ENCODE assay signal across 5 fruit fly cellular contexts in genomic region chr2L:10260750-10261493, dm6.
TF ChIP-seq lines count a peak whose summit lies in the region.

Gene Pten (minus strand): TSS chr2L:10261049.

- peak; percentile 4 for TF ChIP-seq CTCF in whole organism, embryonic (GFP tag; optimal IDR thresholded peaks at IDR 0.05; lab: Kevin White, UChicago)

TF ChIP-seq in whole organism, adult, 20 proteins besides CTCF, POLR2A, EP300 and RAD21 (continues in another document):
- peak; percentile 47 for TF ChIP-seq CG7101 (tag; optimal IDR thresholded peaks at IDR 0.05; lab: Kevin White, UChicago)
- peak; percentile 40 for TF ChIP-seq tj (GFP tag; optimal IDR thresholded peaks at IDR 0.05; lab: Kevin White, UChicago)
- no peak for TF ChIP-seq Hr96 (GFP tag; optimal IDR thresholded peaks at IDR 0.05; lab: Kevin White, UChicago)
- no peak for TF ChIP-seq toe (GFP tag; optimal IDR thresholded peaks at IDR 0.05; lab: Kevin White, UChicago)
- TF ChIP-seq CG14711 (tag; optimal IDR thresholded peaks at IDR 0.05; lab: Kevin White, UChicago), result peak; percentile 73
- TF ChIP-seq kay (GFP tag; lab: Kevin White, UChicago; ENCODE audit: borderline replicate concordance), result peak; percentile 91
- TF ChIP-seq CG1620 (GFP tag; optimal IDR thresholded peaks at IDR 0.05; lab: Kevin White, UChicago), result no peak
- no peak for TF ChIP-seq ovo (GFP tag; optimal IDR thresholded peaks at IDR 0.05; lab: Kevin White, UChicago)
- peak; percentile 27 for TF ChIP-seq CG11617 (GFP tag; optimal IDR thresholded peaks at IDR 0.05; lab: Kevin White, UChicago)
- TF ChIP-seq cnc (optimal IDR thresholded peaks at IDR 0.05; lab: Kevin White, UChicago), result no peak
- peak; percentile 21 for TF ChIP-seq Mnt (GFP tag; optimal IDR thresholded peaks at IDR 0.05; lab: Kevin White, UChicago)
- peak; percentile 66 for TF ChIP-seq CG12768 (GFP tag; optimal IDR thresholded peaks at IDR 0.05; lab: Kevin White, UChicago)
- TF ChIP-seq Crg-1 (GFP tag; optimal IDR thresholded peaks at IDR 0.05; lab: Kevin White, UChicago), result no peak
- TF ChIP-seq Clk (GFP tag; optimal IDR thresholded peaks at IDR 0.05; lab: Kevin White, UChicago), result no peak
- TF ChIP-seq cic (GFP tag; optimal IDR thresholded peaks at IDR 0.05; lab: Kevin White, UChicago), result no peak
- peak; percentile 12 for TF ChIP-seq pad (GFP tag; optimal IDR thresholded peaks at IDR 0.05; lab: Kevin White, UChicago)
- peak; percentile 28 for TF ChIP-seq CG33017 (tag; optimal IDR thresholded peaks at IDR 0.05; lab: Kevin White, UChicago)
- TF ChIP-seq CG7045 (GFP tag; optimal IDR thresholded peaks at IDR 0.05; lab: Kevin White, UChicago), result peak; percentile 61

TF ChIP-seq in whole organism, embryonic, 481 proteins besides CTCF, POLR2A, EP300 and RAD21 (continues in another document):
- TF ChIP-seq CG7745 (tag; optimal IDR thresholded peaks at IDR 0.05; lab: Kevin White, UChicago), result no peak
- no peak; the same call in 1 of the 2 replicates for TF ChIP-seq Ravus (GFP tag; IDR thresholded peaks at IDR 0.05; lab: Robert Waterston, UW)
- peak; percentile 63 for TF ChIP-seq Hsf (GFP tag; optimal IDR thresholded peaks at IDR 0.05; lab: Kevin White, UChicago)
- TF ChIP-seq Six4 (GFP tag; optimal IDR thresholded peaks at IDR 0.05; lab: Kevin White, UChicago), result peak; percentile 42
- no peak for TF ChIP-seq CG10543 (GFP tag; optimal IDR thresholded peaks at IDR 0.05; lab: Kevin White, UChicago)
- peak; percentile 61 for TF ChIP-seq fu2 (GFP tag; optimal IDR thresholded peaks at IDR 0.05; lab: Kevin White, UChicago)
- TF ChIP-seq Awh (GFP tag; IDR thresholded peaks at IDR 0.05; lab: Robert Waterston, UW), result peak; percentile 54; the same call in 1 of the 2 replicates
- TF ChIP-seq ash1 (GFP tag; optimal IDR thresholded peaks at IDR 0.05; lab: Kevin White, UChicago), result no peak
- TF ChIP-seq CG16815 (GFP tag; optimal IDR thresholded peaks at IDR 0.05; lab: Kevin White, UChicago), result no peak
- TF ChIP-seq emc (GFP tag; optimal IDR thresholded peaks at IDR 0.05; lab: Kevin White, UChicago), result peak; percentile 7
- TF ChIP-seq CG3847 (GFP tag; IDR thresholded peaks at IDR 0.05; lab: Robert Waterston, UW), result no peak
- no peak; the same call in 1 of the 2 replicates for TF ChIP-seq ap (GFP tag; IDR thresholded peaks at IDR 0.05; lab: Robert Waterston, UW)
- TF ChIP-seq lov (optimal IDR thresholded peaks at IDR 0.05; lab: Kevin White, UChicago), result no peak
- no peak for TF ChIP-seq lov (GFP tag; IDR thresholded peaks at IDR 0.05; lab: Robert Waterston, UW)
- peak; percentile 78 for TF ChIP-seq Camta (GFP tag; optimal IDR thresholded peaks at IDR 0.05; lab: Kevin White, UChicago)
- peak in 1 of 2 experiments; percentile 52 for TF ChIP-seq tll (GFP tag; optimal IDR thresholded peaks at IDR 0.05; lab: Kevin White, UChicago)
- 0 out of 2 replicates have a peak, but pooled peaks have one; percentile 50 for TF ChIP-seq esg (GFP tag; conservative IDR thresholded peaks at IDR 0.05; lab: Robert Waterston, UW)
- no peak for TF ChIP-seq bowl (GFP tag; IDR thresholded peaks at IDR 0.05; lab: Robert Waterston, UW)
- no peak for TF ChIP-seq ham (GFP tag; IDR thresholded peaks at IDR 0.05; lab: Robert Waterston, UW)

TF ChIP-seq in whole organism, prepupa, 60 proteins besides CTCF, POLR2A, EP300 and RAD21 (continues in another document):
- TF ChIP-seq CG16779 (tag; optimal IDR thresholded peaks at IDR 0.05; lab: Kevin White, UChicago) (no peak), Eip75B (GFP tag; optimal IDR thresholded peaks at IDR 0.05; lab: Kevin White, UChicago) (peak; percentile 66), salr (GFP tag; optimal IDR thresholded peaks at IDR 0.05; lab: Kevin White, UChicago) (no peak), Hr39 (GFP tag; optimal IDR thresholded peaks at IDR 0.05; lab: Kevin White, UChicago) (no peak), fkh (GFP tag; optimal IDR thresholded peaks at IDR 0.05; lab: Kevin White, UChicago) (peak; percentile 86), Eip93F (GFP tag; optimal IDR thresholded peaks at IDR 0.05; lab: Kevin White, UChicago) (no peak), Ets96B (tag; optimal IDR thresholded peaks at IDR 0.05; lab: Kevin White, UChicago) (peak; percentile 55), cyc (GFP tag; optimal IDR thresholded peaks at IDR 0.05; lab: Kevin White, UChicago) (peak; percentile 52), CG6792 (GFP tag; optimal IDR thresholded peaks at IDR 0.05; lab: Kevin White, UChicago) (peak; percentile 16), esn (GFP tag; optimal IDR thresholded peaks at IDR 0.05; lab: Kevin White, UChicago) (peak; percentile 67), CG8119 (GFP tag; IDR thresholded peaks at IDR 0.05; lab: Robert Waterston, UW) (no peak), Blimp-1 (GFP tag; optimal IDR thresholded peaks at IDR 0.05; lab: Kevin White, UChicago) (no peak), CG15336 (GFP tag; IDR thresholded peaks at IDR 0.05; lab: Robert Waterston, UW) (peak; percentile 72), Sox15 (GFP tag; optimal IDR thresholded peaks at IDR 0.05; lab: Kevin White, UChicago) (peak; percentile 11), CG31627 (GFP tag; optimal IDR thresholded peaks at IDR 0.05; lab: Kevin White, UChicago) (peak; percentile 56), CG6276 (GFP tag; optimal IDR thresholded peaks at IDR 0.05; lab: Kevin White, UChicago) (no peak), Sox102F (GFP tag; optimal IDR thresholded peaks at IDR 0.05; lab: Kevin White, UChicago) (no peak), Sox14 (GFP tag; optimal IDR thresholded peaks at IDR 0.05; lab: Kevin White, UChicago) (peak; percentile 55), Gug (GFP tag; IDR thresholded peaks at IDR 0.05; lab: Robert Waterston, UW) (no peak), spab (GFP tag; optimal IDR thresholded peaks at IDR 0.05; lab: Kevin White, UChicago) (no peak)

TF ChIP-seq in whole organism, pupa, 21 proteins besides CTCF, POLR2A, EP300 and RAD21:
- TF ChIP-seq gl (tag; optimal IDR thresholded peaks at IDR 0.05; lab: Kevin White, UChicago) (no peak), fd96Ca (GFP tag; IDR thresholded peaks at IDR 0.05; lab: Robert Waterston, UW) (no peak), CG17806 (tag; optimal IDR thresholded peaks at IDR 0.05; lab: Kevin White, UChicago) (peak; percentile 49), rn (GFP tag; IDR thresholded peaks at IDR 0.05; lab: Robert Waterston, UW) (no peak), CG15710 (tag; optimal IDR thresholded peaks at IDR 0.05; lab: Kevin White, UChicago) (peak; percentile 23), CG10348 (GFP tag; IDR thresholded peaks at IDR 0.05; lab: Robert Waterston, UW) (no peak), CG8159 (tag; optimal IDR thresholded peaks at IDR 0.05; lab: Kevin White, UChicago) (no peak), Ets98B (GFP tag; IDR thresholded peaks at IDR 0.05; lab: Robert Waterston, UW) (no peak; the same call in 1 of the 2 replicates), Pif1A (GFP tag; optimal IDR thresholded peaks at IDR 0.05; lab: Kevin White, UChicago) (peak; percentile 53), CG9948 (tag; optimal IDR thresholded peaks at IDR 0.05; lab: Kevin White, UChicago) (peak; percentile 55), CG14655 (GFP tag; optimal IDR thresholded peaks at IDR 0.05; lab: Kevin White, UChicago) (no peak), CG12605 (GFP tag; IDR thresholded peaks at IDR 0.05; lab: Robert Waterston, UW) (peak; percentile 74; the same call in 1 of the 2 replicates), Snoo (tag; optimal IDR thresholded peaks at IDR 0.05; lab: Kevin White, UChicago) (peak; percentile 16), Pif1B (GFP tag; optimal IDR thresholded peaks at IDR 0.05; lab: Kevin White, UChicago) (peak; percentile 14), D1 (tag; optimal IDR thresholded peaks at IDR 0.05; lab: Kevin White, UChicago) (no peak), CG8301 (tag; optimal IDR thresholded peaks at IDR 0.05; lab: Kevin White, UChicago) (peak; percentile 60), CG32121 (GFP tag; IDR thresholded peaks at IDR 0.05; lab: Robert Waterston, UW) (peak; percentile 64)

TF ChIP-seq in whole organism, wandering third instar larva, 38 proteins besides CTCF, POLR2A, EP300 and RAD21 (continues in another document):
- TF ChIP-seq Myc (optimal IDR thresholded peaks at IDR 0.05; lab: Kevin White, UChicago), result no peak
- no peak for TF ChIP-seq Rel (GFP tag; optimal IDR thresholded peaks at IDR 0.05; lab: Kevin White, UChicago)
- no peak for TF ChIP-seq Rel (tag; optimal IDR thresholded peaks at IDR 0.05; lab: Kevin White, UChicago)
- peak; percentile 24 for TF ChIP-seq CG9705 (GFP tag; optimal IDR thresholded peaks at IDR 0.05; lab: Kevin White, UChicago)
- TF ChIP-seq dsf (GFP tag; optimal IDR thresholded peaks at IDR 0.05; lab: Kevin White, UChicago; ENCODE audit: borderline replicate concordance), result peak; percentile 2
- peak; percentile 59 to 88 for TF ChIP-seq dl (GFP tag; optimal IDR thresholded peaks at IDR 0.05; lab: Kevin White, UChicago; ENCODE audit: insufficient read depth in 1 of 2, partially characterized antibody in 2 of 2)
- TF ChIP-seq Sp1 (GFP tag; optimal IDR thresholded peaks at IDR 0.05; lab: Kevin White, UChicago), result no peak
- peak; percentile 16 for TF ChIP-seq brk (GFP tag; optimal IDR thresholded peaks at IDR 0.05; lab: Kevin White, UChicago)
- TF ChIP-seq HLH106 (tag; optimal IDR thresholded peaks at IDR 0.05; lab: Kevin White, UChicago), result no peak
- TF ChIP-seq OdsH (GFP tag; optimal IDR thresholded peaks at IDR 0.05; lab: Kevin White, UChicago), result no peak
- peak; percentile 53 for TF ChIP-seq woc (GFP tag; optimal IDR thresholded peaks at IDR 0.05; lab: Kevin White, UChicago)
- TF ChIP-seq Mio (GFP tag; optimal IDR thresholded peaks at IDR 0.05; lab: Kevin White, UChicago), result no peak
- TF ChIP-seq Abd-B (GFP tag; optimal IDR thresholded peaks at IDR 0.05; lab: Kevin White, UChicago), result no peak
- TF ChIP-seq tai (GFP tag; optimal IDR thresholded peaks at IDR 0.05; lab: Kevin White, UChicago), result no peak
- TF ChIP-seq N (GFP tag; optimal IDR thresholded peaks at IDR 0.05; lab: Kevin White, UChicago), result no peak
- TF ChIP-seq fru (GFP tag; optimal IDR thresholded peaks at IDR 0.05; lab: Kevin White, UChicago), result no peak
- peak; percentile 59 for TF ChIP-seq sv (GFP tag; optimal IDR thresholded peaks at IDR 0.05; lab: Kevin White, UChicago)
- TF ChIP-seq foxo (GFP tag; optimal IDR thresholded peaks at IDR 0.05; lab: Kevin White, UChicago), result no peak
- no peak for TF ChIP-seq Dfd (GFP tag; optimal IDR thresholded peaks at IDR 0.05; lab: Kevin White, UChicago)
- no peak for TF ChIP-seq h (GFP tag; optimal IDR thresholded peaks at IDR 0.05; lab: Kevin White, UChicago)
- peak; percentile 99 for TF ChIP-seq Dif (GFP tag; optimal IDR thresholded peaks at IDR 0.05; lab: Kevin White, UChicago; ENCODE audit: partially characterized antibody)
- no peak for TF ChIP-seq CrebA (GFP tag; optimal IDR thresholded peaks at IDR 0.05; lab: Kevin White, UChicago; ENCODE audit: borderline replicate concordance)
- TF ChIP-seq CG32264 (GFP tag; optimal IDR thresholded peaks at IDR 0.05; lab: Kevin White, UChicago), result no peak
- TF ChIP-seq psq (GFP tag; optimal IDR thresholded peaks at IDR 0.05; lab: Kevin White, UChicago), result peak; percentile 36
- no peak for TF ChIP-seq lola (GFP tag; optimal IDR thresholded peaks at IDR 0.05; lab: Kevin White, UChicago)
- TF ChIP-seq Vsx2 (GFP tag; optimal IDR thresholded peaks at IDR 0.05; lab: Kevin White, UChicago; ENCODE audit: partially characterized antibody), result peak; percentile 99
- no peak for TF ChIP-seq Hnf4 (GFP tag; optimal IDR thresholded peaks at IDR 0.05; lab: Kevin White, UChicago)
